Fruit fly (Drosophila melanogaster): ENCODE results near the gene CG44098.
A peak's percentile ranks its signal among the peaks of the same experiment; 100 is the strongest.

CG44098 gene

dm6 chr3R:4739492-4740431 is 33.2 kb downstream of the CG44098 start (continued):
- TF ChIP-seq sob (GFP tag; IDR thresholded peaks at IDR 0.05): no peak
- TF ChIP-seq Doc3 (GFP tag; IDR thresholded peaks at IDR 0.05; ENCODE audit: partially characterized antibody): no peak
- TF ChIP-seq D (optimal IDR thresholded peaks at IDR 0.05): no peak
- peak; percentile 89 for TF ChIP-seq D (GFP tag; optimal IDR thresholded peaks at IDR 0.05)
- TF ChIP-seq Fer3 (tag; optimal IDR thresholded peaks at IDR 0.05): peak; percentile 53
- TF ChIP-seq CG1792 (GFP tag; optimal IDR thresholded peaks at IDR 0.05): peak; percentile 60
- peak; percentile 42 for TF ChIP-seq CG17568 (GFP tag; optimal IDR thresholded peaks at IDR 0.05)
- no peak for TF ChIP-seq Mrtf (GFP tag; IDR thresholded peaks at IDR 0.05)
- TF ChIP-seq luna (GFP tag; optimal IDR thresholded peaks at IDR 0.05): no peak
- TF ChIP-seq jumu (GFP tag; optimal IDR thresholded peaks at IDR 0.05): peak; percentile 81
- TF ChIP-seq Taf1 (GFP tag; IDR thresholded peaks at IDR 0.05): no peak
- TF ChIP-seq CG11723 (GFP tag; optimal IDR thresholded peaks at IDR 0.05): peak; percentile 84
- TF ChIP-seq mam (GFP tag; optimal IDR thresholded peaks at IDR 0.05): peak; percentile 79
- TF ChIP-seq MBD-R2 (GFP tag; IDR thresholded peaks at IDR 0.05): no peak
- TF ChIP-seq CG9727 (GFP tag; optimal IDR thresholded peaks at IDR 0.05): peak; percentile 91
- peak; percentile 94 for TF ChIP-seq CoRest (tag; optimal IDR thresholded peaks at IDR 0.05)
- no peak for TF ChIP-seq inv (GFP tag; IDR thresholded peaks at IDR 0.05; ENCODE audit: partially characterized antibody)
- peak; percentile 72 for TF ChIP-seq cato (GFP tag; optimal IDR thresholded peaks at IDR 0.05; ENCODE audit: borderline replicate concordance)
- peak; percentile 76 for TF ChIP-seq CG30431 (GFP tag; optimal IDR thresholded peaks at IDR 0.05)
- TF ChIP-seq Hand (GFP tag; optimal IDR thresholded peaks at IDR 0.05): peak; percentile 54
- TF ChIP-seq CG9932 (GFP tag; IDR thresholded peaks at IDR 0.05): no peak
- no peak for TF ChIP-seq CG11085 (GFP tag; IDR thresholded peaks at IDR 0.05)
- no peak for TF ChIP-seq h (optimal IDR thresholded peaks at IDR 0.05)
- TF ChIP-seq CG7786 (GFP tag; optimal IDR thresholded peaks at IDR 0.05): peak; percentile 83
- peak; percentile 67 for TF ChIP-seq CG9817 (tag; optimal IDR thresholded peaks at IDR 0.05)
- no peak for TF ChIP-seq gce (GFP tag; IDR thresholded peaks at IDR 0.05)
- peak; percentile 44 for TF ChIP-seq emc (GFP tag; optimal IDR thresholded peaks at IDR 0.05)
- TF ChIP-seq hth (optimal IDR thresholded peaks at IDR 0.05): no peak
- TF ChIP-seq CG2120 (GFP tag; optimal IDR thresholded peaks at IDR 0.05): peak; percentile 88
- TF ChIP-seq CG12219 (GFP tag; optimal IDR thresholded peaks at IDR 0.05): peak; percentile 30
- no peak for TF ChIP-seq dimm (GFP tag; IDR thresholded peaks at IDR 0.05)
- no peak for TF ChIP-seq CG17912 (GFP tag; optimal IDR thresholded peaks at IDR 0.05)
- TF ChIP-seq Lim3 (GFP tag; IDR thresholded peaks at IDR 0.05): no peak
- peak; percentile 80 for TF ChIP-seq Dek (tag; optimal IDR thresholded peaks at IDR 0.05)
- no peak for TF ChIP-seq klu (GFP tag; IDR thresholded peaks at IDR 0.05)
- TF ChIP-seq CG13775 (GFP tag; optimal IDR thresholded peaks at IDR 0.05): peak; percentile 90
- TF ChIP-seq CG12236 (GFP tag; optimal IDR thresholded peaks at IDR 0.05): peak; percentile 66
- no peak; the same call in 1 of the 2 replicates for TF ChIP-seq onecut (GFP tag; IDR thresholded peaks at IDR 0.05)
- peak; percentile 62 for TF ChIP-seq CG5245 (GFP tag; optimal IDR thresholded peaks at IDR 0.05)
- TF ChIP-seq Fer1 (GFP tag; optimal IDR thresholded peaks at IDR 0.05): peak; percentile 56
- no peak for TF ChIP-seq knrl (GFP tag; IDR thresholded peaks at IDR 0.05; ENCODE audit: partially characterized antibody)
- TF ChIP-seq slou (GFP tag; optimal IDR thresholded peaks at IDR 0.05): peak; percentile 69
- TF ChIP-seq Fer2 (tag; optimal IDR thresholded peaks at IDR 0.05): peak; percentile 54
- no peak for TF ChIP-seq B-H1 (GFP tag; IDR thresholded peaks at IDR 0.05)
- peak; percentile 36 for TF ChIP-seq CG30020 (tag; optimal IDR thresholded peaks at IDR 0.05)
- no peak for TF ChIP-seq pita (GFP tag; optimal IDR thresholded peaks at IDR 0.05)
- TF ChIP-seq da (GFP tag; optimal IDR thresholded peaks at IDR 0.05): peak; percentile 14
- peak; percentile 45 for TF ChIP-seq CG8359 (GFP tag; optimal IDR thresholded peaks at IDR 0.05; ENCODE audit: borderline replicate concordance)
- peak; percentile 46 for TF ChIP-seq CG4282 (GFP tag; optimal IDR thresholded peaks at IDR 0.05)
- TF ChIP-seq PHDP (tag; optimal IDR thresholded peaks at IDR 0.05): peak; percentile 65
